Worm (Caenorhabditis elegans) whole organism, midembryonic: ENCODE measurements around the gene eelo-2.

Source experiments
- T22C8.4 ChIP-seq: fragments of 200-800 bp; sonication (Bioruptor generic); IDR thresholded peaks from 2 replicates; pipeline ENCODE4 v1.3.6; 2022; ENCODE audit warnings: missing genetic modification characterization, missing compliant biosample characterization
- flt-1 ChIP-seq: fragments of 200-800 bp; sonication (Bioruptor generic); IDR thresholded peaks from 2 replicates; pipeline ENCODE4 v1.3.6; 2022; ENCODE audit warnings: missing genetic modification characterization, missing compliant biosample characterization
- tab-1 ChIP-seq: fragments of 200-800 bp; sonication (Bioruptor generic); IDR thresholded peaks from 2 replicates; pipeline ENCODE4 v1.3.6; 2022; ENCODE audit warnings: missing genetic modification characterization, missing compliant biosample characterization
- ztf-29 ChIP-seq: fragments of 200-800 bp; sonication (Bioruptor generic); IDR thresholded peaks from 2 replicates; pipeline ENCODE4 v1.3.6; 2022; ENCODE audit warnings: missing genetic modification reagents, missing genetic modification characterization, missing compliant biosample characterization

DNA sequence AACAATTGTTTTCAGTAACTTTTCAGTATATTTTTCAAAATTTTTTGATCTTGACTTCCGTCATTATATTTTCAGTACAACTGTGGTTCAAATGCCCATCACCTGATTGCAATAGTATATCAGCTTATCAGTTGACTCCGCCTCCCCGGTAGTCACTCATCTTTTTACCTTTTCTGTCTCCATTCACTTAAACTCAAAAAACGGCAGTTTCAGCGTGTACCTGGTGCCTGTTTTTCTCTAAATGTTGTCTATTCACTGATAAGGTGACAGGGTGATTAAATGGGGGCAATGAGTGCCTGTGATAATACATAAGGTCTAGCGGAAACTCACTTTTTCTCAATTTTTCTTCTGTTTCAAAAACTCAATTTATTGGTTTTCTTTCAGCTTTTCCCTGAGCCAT lies 4.7 kb upstream of the eelo-2 start, which contains the start of gene ZK550.2:
- no peak for TF ChIP-seq T22C8.4 (GFP tag; lab: Robert Waterston, UW)
- TF ChIP-seq flt-1 (GFP tag; lab: Robert Waterston, UW), result no peak
- no peak for TF ChIP-seq ztf-29 (GFP tag; lab: Robert Waterston, UW)
- TF ChIP-seq tab-1 (GFP tag; lab: Robert Waterston, UW), result no peak
